Comparison of ENCODE assay signal across 3 fruit fly cellular contexts in genomic region chr2L:9703000-9703399, dm6.
TF ChIP-seq lines count a peak whose summit lies in the region.

No protein-coding gene starts in this region.

- no peak for TF ChIP-seq CTCF in whole organism, embryonic (GFP tag; optimal IDR thresholded peaks at IDR 0.05; lab: Kevin White, UChicago)

TF ChIP-seq in whole organism, adult, 20 proteins besides CTCF, POLR2A, EP300 and RAD21:
- TF ChIP-seq cic (GFP tag; optimal IDR thresholded peaks at IDR 0.05; lab: Kevin White, UChicago) = peak; percentile 5
- TF ChIP-seq CG33017 (tag; optimal IDR thresholded peaks at IDR 0.05; lab: Kevin White, UChicago) = peak; percentile 16
- no peak for TF ChIP-seq Crg-1 (GFP tag; optimal IDR thresholded peaks at IDR 0.05; lab: Kevin White, UChicago)
- no peak for TF ChIP-seq kay (GFP tag; lab: Kevin White, UChicago; ENCODE audit: borderline replicate concordance)
- no peak for TF ChIP-seq Hr96 (GFP tag; optimal IDR thresholded peaks at IDR 0.05; lab: Kevin White, UChicago)
- TF ChIP-seq CG12768 (GFP tag; optimal IDR thresholded peaks at IDR 0.05; lab: Kevin White, UChicago) = peak; percentile 51

TF ChIP-seq in whole organism, embryonic, 481 proteins besides CTCF, POLR2A, EP300 and RAD21:
- TF ChIP-seq MESR4 (GFP tag; optimal IDR thresholded peaks at IDR 0.05; lab: Kevin White, UChicago) = no peak
- TF ChIP-seq sug (tag; optimal IDR thresholded peaks at IDR 0.05; lab: Kevin White, UChicago) = peak; percentile 38
- no peak for TF ChIP-seq CG14710 (tag; optimal IDR thresholded peaks at IDR 0.05; lab: Kevin White, UChicago)
- no peak for TF ChIP-seq CG12071 (GFP tag; optimal IDR thresholded peaks at IDR 0.05; lab: Kevin White, UChicago)
- peak; percentile 34 for TF ChIP-seq CG10543 (GFP tag; optimal IDR thresholded peaks at IDR 0.05; lab: Kevin White, UChicago)
- peak; percentile 26 for TF ChIP-seq Med (GFP tag; lab: Kevin White, UChicago)
- TF ChIP-seq pzg (GFP tag; optimal IDR thresholded peaks at IDR 0.05; lab: Kevin White, UChicago) = no peak
- TF ChIP-seq gcm (GFP tag; optimal IDR thresholded peaks at IDR 0.05; lab: Kevin White, UChicago) = peak; percentile 8
- no peak for TF ChIP-seq CG11504 (tag; optimal IDR thresholded peaks at IDR 0.05; lab: Kevin White, UChicago)
- TF ChIP-seq CG8089 (GFP tag; optimal IDR thresholded peaks at IDR 0.05; lab: Kevin White, UChicago) = no peak
- TF ChIP-seq CG34376 (GFP tag; optimal IDR thresholded peaks at IDR 0.05; lab: Kevin White, UChicago) = peak; percentile 48
- TF ChIP-seq sens-2 (GFP tag; IDR thresholded peaks at IDR 0.05; lab: Robert Waterston, UW) = 0 out of 2 replicates have a peak, but pooled peaks have one; percentile 11
- peak; percentile 13 for TF ChIP-seq sens (GFP tag; lab: Kevin White, UChicago)
- peak; percentile 52 for TF ChIP-seq exex (tag; optimal IDR thresholded peaks at IDR 0.05; lab: Kevin White, UChicago)
- TF ChIP-seq grn (GFP tag; optimal IDR thresholded peaks at IDR 0.05; lab: Kevin White, UChicago) = peak; percentile 49
- TF ChIP-seq Rfx (GFP tag; IDR thresholded peaks at IDR 0.05; lab: Robert Waterston, UW) = no peak
- peak; percentile 46 for TF ChIP-seq sd (tag; optimal IDR thresholded peaks at IDR 0.05; lab: Kevin White, UChicago)
- peak in 1 of 2 experiments; percentile 44 for TF ChIP-seq Pdp1 (GFP tag; optimal IDR thresholded peaks at IDR 0.05; lab: Kevin White, UChicago)
- no peak for TF ChIP-seq gsb (GFP tag; IDR thresholded peaks at IDR 0.05; lab: Robert Waterston, UW)

TF ChIP-seq in whole organism, prepupa, 60 proteins besides CTCF, POLR2A, EP300 and RAD21:
- TF ChIP-seq Eip75B (GFP tag; optimal IDR thresholded peaks at IDR 0.05; lab: Kevin White, UChicago) (no peak), Gug (GFP tag; IDR thresholded peaks at IDR 0.05; lab: Robert Waterston, UW) (no peak), fkh (GFP tag; optimal IDR thresholded peaks at IDR 0.05; lab: Kevin White, UChicago) (peak; percentile 25), dac (GFP tag; optimal IDR thresholded peaks at IDR 0.05; lab: Kevin White, UChicago) (no peak)
